Fruit fly (Drosophila melanogaster) whole organism, embryonic: ENCODE results near the gene gammaCOP.

Experiments
- Adf1 ChIP-seq: fragments of 200-800 bp; sonication (Bioruptor generic); IDR thresholded peaks from 2 replicates; pipeline ENCODE4 v1.3.6; 2022; ENCODE audit warnings: missing biosample characterization, missing genetic modification characterization
- Bdp1 ChIP-seq: fragments of 200-800 bp; sonication (Bioruptor generic); optimal IDR thresholded peaks from 3 replicates; lab custom pipeline; 2016; ENCODE audit warnings: missing biosample characterization, missing genetic modification characterization
- CG10366 ChIP-seq: fragments of 200-800 bp; sonication (Bioruptor generic); IDR thresholded peaks from 2 replicates; pipeline ENCODE4 v1.3.6; 2022; ENCODE audit warnings: missing biosample characterization, missing genetic modification characterization
- CG10462 ChIP-seq: fragments of 200-800 bp; sonication (Bioruptor generic); optimal IDR thresholded peaks from 2 replicates; lab custom pipeline; 2016; ENCODE audit warnings: missing biosample characterization, missing genetic modification characterization
- CG11085 ChIP-seq: fragments of 200-800 bp; sonication (Bioruptor generic); IDR thresholded peaks from 2 replicates; pipeline ENCODE4 v1.3.6; 2022; ENCODE audit warnings: missing biosample characterization, missing genetic modification characterization
- CG11398 ChIP-seq: fragments of 200-800 bp; sonication (Bioruptor generic); optimal IDR thresholded peaks from 2 replicates; lab custom pipeline; 2016; ENCODE audit warnings: missing biosample characterization, missing genetic modification characterization
- CG11456 ChIP-seq: fragments of 200-800 bp; sonication (Bioruptor generic); IDR thresholded peaks from 3 replicates; pipeline ENCODE4 v1.3.6; 2022; ENCODE audit warnings: missing biosample characterization, missing genetic modification characterization
- CG11723 ChIP-seq: fragments of 200-800 bp; sonication (Bioruptor generic); optimal IDR thresholded peaks from 2 replicates; lab custom pipeline; 2017; ENCODE audit warnings: missing biosample characterization, mild to moderate bottlenecking, missing genetic modification characterization
- CG12659 ChIP-seq: fragments of 200-800 bp; sonication (Bioruptor generic); optimal IDR thresholded peaks from 3 replicates; lab custom pipeline; 2017; ENCODE audit warnings: mild to moderate bottlenecking, missing biosample characterization, missing genetic modification reagents, missing genetic modification characterization
- CG14014 ChIP-seq: fragments of 200-800 bp; sonication (Bioruptor generic); IDR thresholded peaks from 2 replicates; pipeline ENCODE4 v1.3.6; 2022; ENCODE audit warnings: missing biosample characterization, missing genetic modification characterization
- CG14710 ChIP-seq: fragments of 200-800 bp; sonication (Bioruptor generic); optimal IDR thresholded peaks from 3 replicates; lab custom pipeline; 2019; ENCODE audit warnings: missing biosample characterization, mild to moderate bottlenecking, missing genetic modification characterization, moderate library complexity
- CG15011 ChIP-seq: fragments of 200-800 bp; sonication (Bioruptor generic); optimal IDR thresholded peaks from 3 replicates; lab custom pipeline; 2018; ENCODE audit warnings: missing biosample characterization, mild to moderate bottlenecking, missing genetic modification characterization
- CG1792 ChIP-seq: fragments of 200-800 bp; sonication (Bioruptor generic); optimal IDR thresholded peaks from 2 replicates; lab custom pipeline; 2016; ENCODE audit warnings: missing biosample characterization, missing genetic modification characterization
- CG18011 ChIP-seq: fragments of 200-800 bp; sonication (Bioruptor generic); optimal IDR thresholded peaks from 2 replicates; lab custom pipeline; 2017; ENCODE audit warnings: missing biosample characterization, missing genetic modification characterization, mild to moderate bottlenecking, moderate library complexity, missing genotype
- CG34224 ChIP-seq: fragments of 200-800 bp; sonication (Bioruptor generic); IDR thresholded peaks from 3 replicates; pipeline ENCODE4 v1.3.6; 2022; ENCODE audit warnings: missing biosample characterization, missing genetic modification characterization; ENCODE audit not compliant: partially characterized antibody
- CG3847 ChIP-seq: fragments of 200-800 bp; sonication (Bioruptor generic); IDR thresholded peaks from 2 replicates; pipeline ENCODE4 v1.3.6; 2022; ENCODE audit warnings: missing biosample characterization, missing genetic modification characterization
- CG4282 ChIP-seq: fragments of 200-800 bp; sonication (Bioruptor generic); optimal IDR thresholded peaks from 2 replicates; lab custom pipeline; 2016; ENCODE audit warnings: missing biosample characterization, missing genetic modification characterization
- CG6791 ChIP-seq: fragments of 200-800 bp; sonication (Bioruptor generic); IDR thresholded peaks from 3 replicates; pipeline ENCODE4 v1.3.6; 2022; ENCODE audit warnings: missing biosample characterization, missing genetic modification characterization; ENCODE audit not compliant: partially characterized antibody
- CG7928 ChIP-seq: fragments of 200-800 bp; sonication (Bioruptor generic); optimal IDR thresholded peaks from 2 replicates; lab custom pipeline; 2017; ENCODE audit warnings: missing biosample characterization, mild to moderate bottlenecking, missing genetic modification characterization
- CG7987 ChIP-seq: fragments of 200-800 bp; sonication (Bioruptor generic); optimal IDR thresholded peaks from 2 replicates; lab custom pipeline; 2018; ENCODE audit warnings: missing biosample characterization, mild to moderate bottlenecking, missing genetic modification characterization, moderate library complexity
- CG8924 ChIP-seq: fragments of 200-800 bp; optimal IDR thresholded peaks from 3 replicates; lab custom pipeline; 2019; ENCODE audit warnings: missing biosample characterization, mild to moderate bottlenecking, missing genetic modification characterization, moderate library complexity
- CG9609 ChIP-seq: fragments of 200-800 bp; sonication (Bioruptor generic); optimal IDR thresholded peaks from 3 replicates; lab custom pipeline; 2016; ENCODE audit warnings: missing biosample characterization, missing genetic modification characterization
- CG9817 ChIP-seq: fragments of 200-800 bp; sonication (Bioruptor generic); optimal IDR thresholded peaks from 2 replicates; lab custom pipeline; 2018; ENCODE audit warnings: missing biosample characterization, mild to moderate bottlenecking, missing genetic modification characterization, moderate library complexity
- HLH4C ChIP-seq: fragments of 200-800 bp; sonication (Bioruptor generic); IDR thresholded peaks from 3 replicates; pipeline ENCODE4 v1.3.6; 2022; ENCODE audit warnings: missing biosample characterization, missing genetic modification characterization; ENCODE audit not compliant: partially characterized antibody
- HmgD ChIP-seq: fragments of 200-800 bp; sonication (Bioruptor generic); optimal IDR thresholded peaks from 3 replicates; lab custom pipeline; 2016; ENCODE audit warnings: missing biosample characterization, missing genetic modification characterization
- HmgZ ChIP-seq: fragments of 200-800 bp; sonication (Bioruptor generic); optimal IDR thresholded peaks from 2 replicates; lab custom pipeline; 2018; ENCODE audit warnings: missing biosample characterization, mild to moderate bottlenecking, missing genetic modification characterization
- Mad ChIP-seq: fragments of 200-800 bp; sonication (Bioruptor generic); optimal IDR thresholded peaks from 2 replicates; lab custom pipeline; 2016; ENCODE audit warnings: missing biosample characterization, missing genetic modification characterization
- Max ChIP-seq: fragments of 200-800 bp; sonication (Bioruptor generic); optimal IDR thresholded peaks from 2 replicates; lab custom pipeline; 2016; ENCODE audit warnings: missing biosample characterization, mild to moderate bottlenecking, missing genetic modification characterization
- NC2β ChIP-seq: fragments of 200-800 bp; sonication (Bioruptor generic); optimal IDR thresholded peaks from 2 replicates; lab custom pipeline; 2016; ENCODE audit warnings: missing biosample characterization, missing genetic modification characterization
- NfI ChIP-seq: fragments of 200-800 bp; sonication (Bioruptor generic); optimal IDR thresholded peaks from 3 replicates; lab custom pipeline; 2018; ENCODE audit warnings: missing biosample characterization, mild to moderate bottlenecking, missing genetic modification characterization, moderate library complexity
- Ravus ChIP-seq: fragments of 200-800 bp; sonication (Bioruptor generic); IDR thresholded peaks from 2 replicates; pipeline ENCODE4 v1.3.6; 2022; ENCODE audit warnings: missing biosample characterization, missing genetic modification characterization
- Sox100B ChIP-seq: fragments of 200-800 bp; sonication (Bioruptor generic); optimal IDR thresholded peaks from 3 replicates; lab custom pipeline; 2018; ENCODE audit warnings: missing biosample characterization, mild to moderate bottlenecking, missing genetic modification characterization
- Ssrp ChIP-seq: fragments of 200-800 bp; sonication (Bioruptor generic); optimal IDR thresholded peaks from 2 replicates; lab custom pipeline; 2018; ENCODE audit warnings: missing biosample characterization, mild to moderate bottlenecking, missing genetic modification characterization, moderate library complexity
- ara ChIP-seq: fragments of 200-800 bp; sonication (Bioruptor generic); IDR thresholded peaks from 2 replicates; pipeline ENCODE4 v1.3.6; 2022; ENCODE audit warnings: missing biosample characterization, missing genetic modification characterization
- ash1 ChIP-seq: fragments of 200-800 bp; sonication (Bioruptor generic); optimal IDR thresholded peaks from 2 replicates; lab custom pipeline; 2018; ENCODE audit warnings: missing biosample characterization, mild to moderate bottlenecking, missing genetic modification characterization
- cad ChIP-seq: fragments of >200 bp; optimal IDR thresholded peaks from 2 replicates; lab custom pipeline; 2017; ENCODE audit warnings: missing biosample characterization, missing genetic modification characterization
- dan ChIP-seq: fragments of 200-800 bp; sonication (Bioruptor generic); IDR thresholded peaks from 2 replicates; pipeline ENCODE4 v1.3.6; 2022; ENCODE audit warnings: missing biosample characterization, missing genetic modification characterization
- esg ChIP-seq: fragments of 200-800 bp; sonication (Bioruptor generic); conservative IDR thresholded peaks from 2 replicates; pipeline ENCODE4 v1.3.6; 2022; ENCODE audit warnings: missing biosample characterization, missing genetic modification characterization
- gce ChIP-seq: fragments of 200-800 bp; sonication (Bioruptor generic); IDR thresholded peaks from 3 replicates; pipeline ENCODE4 v1.3.6; 2022; ENCODE audit warnings: missing biosample characterization, missing genetic modification characterization
- grau ChIP-seq: fragments of 200-800 bp; optimal IDR thresholded peaks from 3 replicates; lab custom pipeline; 2019; ENCODE audit warnings: missing biosample characterization, mild to moderate bottlenecking, missing genetic modification characterization, moderate library complexity
- gt ChIP-seq: fragments of 200-800 bp; sonication (Bioruptor generic); IDR thresholded peaks from 2 replicates; pipeline ENCODE4 v1.3.6; 2022; ENCODE audit warnings: missing biosample characterization, missing genetic modification characterization
- ham ChIP-seq: fragments of 200-800 bp; sonication (Bioruptor generic); IDR thresholded peaks from 2 replicates; pipeline ENCODE4 v1.3.6; 2022; ENCODE audit warnings: missing biosample characterization, missing genetic modification characterization
- kah ChIP-seq: fragments of 200-800 bp; sonication (Bioruptor generic); optimal IDR thresholded peaks from 2 replicates; lab custom pipeline; 2018; ENCODE audit warnings: missing biosample characterization, mild to moderate bottlenecking, missing genetic modification characterization
- lab ChIP-seq: fragments of 200-800 bp; sonication (Bioruptor generic); optimal IDR thresholded peaks from 3 replicates; lab custom pipeline; 2017; ENCODE audit warnings: missing biosample characterization, missing genetic modification characterization, mild to moderate bottlenecking, moderate library complexity, missing genetic modification reagents
- nerfin-1 ChIP-seq: fragments of 200-800 bp; sonication (Bioruptor generic); optimal IDR thresholded peaks from 3 replicates; lab custom pipeline; 2019; ENCODE audit warnings: missing biosample characterization, mild to moderate bottlenecking, missing genetic modification characterization, moderate library complexity
- pb ChIP-seq: fragments of 200-800 bp; sonication (Bioruptor generic); optimal IDR thresholded peaks from 3 replicates; lab custom pipeline; 2016; ENCODE audit warnings: missing biosample characterization, missing genetic modification characterization
- psq ChIP-seq: fragments of 200-800 bp; sonication (Bioruptor generic); optimal IDR thresholded peaks from 2 replicates; lab custom pipeline; 2017; ENCODE audit warnings: missing biosample characterization, missing genetic modification characterization
- sima ChIP-seq: fragments of 200-800 bp; sonication (Bioruptor generic); optimal IDR thresholded peaks from 2 replicates; lab custom pipeline; 2016; ENCODE audit warnings: missing biosample characterization, missing genetic modification characterization
- wek ChIP-seq: fragments of 200-800 bp; sonication (Bioruptor generic); optimal IDR thresholded peaks from 3 replicates; lab custom pipeline; 2018; ENCODE audit warnings: missing biosample characterization, mild to moderate bottlenecking, missing genetic modification characterization, moderate library complexity
- wor ChIP-seq: fragments of 200-800 bp; sonication (Bioruptor generic); IDR thresholded peaks from 2 replicates; pipeline ENCODE4 v1.3.6; 2022; ENCODE audit warnings: missing biosample characterization, missing genetic modification characterization
- z ChIP-seq: fragments of 200-800 bp; sonication (Bioruptor generic); IDR thresholded peaks from 3 replicates; pipeline ENCODE4 v1.3.6; 2022; ENCODE audit warnings: missing biosample characterization, missing genetic modification characterization

Gene gammaCOP

dm6 chr3R:31616001-31616400 lies 44.1 kb downstream of the gammaCOP start, which contains the start of the genes Mnat9 and CG1792 (continued):
- TF ChIP-seq ash1 (GFP tag; lab: Kevin White, UChicago) (peak; percentile 97), CG6791 (no peak), z (peak; percentile 80), CG8924 (tag; lab: Kevin White, UChicago) (peak; percentile 98), CG1792 (peak; percentile 99), CG11398 (GFP tag; lab: Kevin White, UChicago) (peak; percentile 98), CG3847 (GFP tag; lab: Robert Waterston, UW) (peak; percentile 99), HLH4C (GFP tag; lab: Robert Waterston, UW) (no peak), esg (peak; percentile 99), Bdp1 (GFP tag; lab: Kevin White, UChicago) (peak; percentile 95), CG10366 (GFP tag; lab: Robert Waterston, UW) (peak; percentile 100), Adf1 (peak; percentile 89), CG9609 (GFP tag; lab: Kevin White, UChicago) (peak; percentile 99), lab (GFP tag; lab: Kevin White, UChicago) (peak; percentile 99), ham (GFP tag; lab: Robert Waterston, UW) (peak; percentile 96), kah (peak; percentile 95), NfI (peak; percentile 99), psq (GFP tag; lab: Kevin White, UChicago) (peak; percentile 94), Ssrp (tag; lab: Kevin White, UChicago) (peak; percentile 99), CG11085 (GFP tag; lab: Robert Waterston, UW) (peak; percentile 99), CG9817 (peak; percentile 98), CG10462 (GFP tag; lab: Kevin White, UChicago) (peak; percentile 96), CG7928 (GFP tag; lab: Kevin White, UChicago) (peak; percentile 80), dan (GFP tag; lab: Robert Waterston, UW) (peak; percentile 92), Ravus (GFP tag; lab: Robert Waterston, UW) (peak; percentile 94), cad (GFP tag; lab: Kevin White, UChicago) (no peak), CG4282 (GFP tag; lab: Kevin White, UChicago) (peak; percentile 97), Max (peak; percentile 99), CG7987 (peak; percentile 98), CG11723 (GFP tag; lab: Kevin White, UChicago) (peak; percentile 93), wor (GFP tag; lab: Robert Waterston, UW) (peak; percentile 98), nerfin-1 (peak; percentile 94), wek (GFP tag; lab: Kevin White, UChicago) (peak; percentile 100), CG18011 (peak; percentile 90), CG14014 (peak; percentile 99), grau (tag; lab: Kevin White, UChicago) (peak; percentile 96), CG14710 (tag; lab: Kevin White, UChicago) (peak; percentile 97), Sox100B (GFP tag; lab: Kevin White, UChicago) (peak; percentile 93), CG11456 (GFP tag; lab: Robert Waterston, UW) (peak; percentile 100), HmgZ (tag; lab: Kevin White, UChicago) (peak; percentile 99), gt (GFP tag; lab: Robert Waterston, UW) (peak; percentile 96), CG12659 (GFP tag; lab: Kevin White, UChicago) (peak; percentile 99), pb (GFP tag; lab: Kevin White, UChicago) (peak; percentile 97), sima (GFP tag; lab: Kevin White, UChicago) (peak; percentile 94), CG34224 (peak; percentile 58), gce (GFP tag; lab: Robert Waterston, UW) (peak; percentile 99), NC2β (peak; percentile 98), Mad (peak; percentile 96), ara (GFP tag; lab: Robert Waterston, UW) (peak; percentile 99), CG15011 (GFP tag; lab: Kevin White, UChicago) (peak; percentile 94), HmgD (GFP tag; lab: Kevin White, UChicago) (peak; percentile 98)
